Worm (Caenorhabditis elegans): ENCODE data around the gene F38A1.13.

DNA sequence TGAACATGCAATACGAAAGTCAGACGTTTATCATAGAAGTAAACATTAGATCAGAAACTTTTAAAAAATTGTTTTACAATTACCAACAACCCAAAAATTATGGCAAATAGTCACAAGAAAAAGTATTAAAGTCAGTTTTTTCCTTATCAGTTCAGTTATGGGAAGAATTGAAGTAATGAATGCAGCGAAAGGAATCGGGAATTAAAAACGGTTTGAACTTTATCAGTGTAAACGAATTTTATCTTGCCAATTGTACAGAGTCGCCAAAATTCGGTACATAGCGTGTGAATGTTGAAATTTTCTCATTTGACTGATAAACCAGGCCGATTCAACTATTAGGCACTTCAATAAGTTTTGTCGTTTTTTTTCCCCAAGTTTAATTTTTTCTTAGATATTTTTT, 1.1 kb downstream of the F38A1.13 start:
- TF ChIP-seq hlh-30 (tag; optimal IDR thresholded peaks at IDR 0.05; ENCODE audit: insufficient read depth), result no peak
- TF ChIP-seq lin-11 (tag; optimal IDR thresholded peaks at IDR 0.05), result no peak
- TF ChIP-seq nhr-11 (tag; optimal IDR thresholded peaks at IDR 0.05), result no peak
- TF ChIP-seq ceh-18 (tag; optimal IDR thresholded peaks at IDR 0.05), result no peak
- no peak for TF ChIP-seq madf-2 (tag; optimal IDR thresholded peaks at IDR 0.05)
- no peak for TF ChIP-seq ceh-45 (GFP tag; IDR thresholded peaks at IDR 0.05)
- TF ChIP-seq pha-4 (tag; optimal IDR thresholded peaks at IDR 0.05), result no peak
- no peak for TF ChIP-seq unc-3 (GFP tag; conservative IDR thresholded peaks at IDR 0.05)
- TF ChIP-seq unc-3 (tag; optimal IDR thresholded peaks at IDR 0.05), result no peak

Measured in whole organism, late embryonic.